Fruit fly (Drosophila melanogaster) whole organism, embryonic: ENCODE measurements around the gene CG10298.

Experiments
- Atf3 ChIP-seq: fragments of 200-800 bp; sonication (Bioruptor generic); optimal IDR thresholded peaks from 3 replicates; lab custom pipeline; 2016; ENCODE audit warnings: missing biosample characterization, missing genetic modification characterization
- CG1024 ChIP-seq: fragments of 200-800 bp; sonication (Bioruptor generic); IDR thresholded peaks from 2 replicates; pipeline ENCODE4 v1.3.6; 2022; ENCODE audit warnings: missing biosample characterization, missing genetic modification characterization
- CG10274 ChIP-seq: fragments of 200-800 bp; sonication (Bioruptor generic); optimal IDR thresholded peaks from 3 replicates; lab custom pipeline; 2017; ENCODE audit warnings: missing biosample characterization, mild to moderate bottlenecking, missing genetic modification characterization
- CG11085 ChIP-seq: fragments of 200-800 bp; sonication (Bioruptor generic); IDR thresholded peaks from 2 replicates; pipeline ENCODE4 v1.3.6; 2022; ENCODE audit warnings: missing biosample characterization, missing genetic modification characterization
- CG11093 ChIP-seq: fragments of 200-800 bp; sonication (Bioruptor generic); IDR thresholded peaks from 3 replicates; pipeline ENCODE4 v1.3.6; 2022; ENCODE audit warnings: missing biosample characterization, missing genetic modification characterization
- CG11723 ChIP-seq: fragments of 200-800 bp; sonication (Bioruptor generic); optimal IDR thresholded peaks from 2 replicates; lab custom pipeline; 2017; ENCODE audit warnings: missing biosample characterization, mild to moderate bottlenecking, missing genetic modification characterization
- CG12942 ChIP-seq: fragments of 200-800 bp; sonication (Bioruptor generic); optimal IDR thresholded peaks from 3 replicates; lab custom pipeline; 2016; ENCODE audit warnings: missing biosample characterization, missing genetic modification characterization
- CG14014 ChIP-seq: fragments of 200-800 bp; sonication (Bioruptor generic); IDR thresholded peaks from 2 replicates; pipeline ENCODE4 v1.3.6; 2022; ENCODE audit warnings: missing biosample characterization, missing genetic modification characterization
- CG18599 ChIP-seq: fragments of 200-800 bp; sonication (Bioruptor generic); optimal IDR thresholded peaks from 3 replicates; lab custom pipeline; 2017; ENCODE audit warnings: missing biosample characterization, missing genetic modification characterization, mild to moderate bottlenecking, moderate library complexity, missing genetic modification reagents
- CG2129 ChIP-seq: fragments of 200-800 bp; sonication (Bioruptor generic); IDR thresholded peaks from 2 replicates; pipeline ENCODE4 v1.3.6; 2022; ENCODE audit warnings: missing biosample characterization, missing genetic modification characterization; ENCODE audit not compliant: partially characterized antibody
- CG32767 ChIP-seq: fragments of 200-800 bp; sonication (Bioruptor generic); IDR thresholded peaks from 2 replicates; pipeline ENCODE4 v1.3.6; 2022; ENCODE audit warnings: missing biosample characterization, missing genetic modification characterization
- CG3847 ChIP-seq: fragments of 200-800 bp; sonication (Bioruptor generic); IDR thresholded peaks from 2 replicates; pipeline ENCODE4 v1.3.6; 2022; ENCODE audit warnings: missing biosample characterization, missing genetic modification characterization
- CG4282 ChIP-seq: fragments of 200-800 bp; sonication (Bioruptor generic); optimal IDR thresholded peaks from 2 replicates; lab custom pipeline; 2016; ENCODE audit warnings: missing biosample characterization, missing genetic modification characterization
- CG4424 ChIP-seq: fragments of 200-800 bp; sonication (Bioruptor generic); optimal IDR thresholded peaks from 3 replicates; lab custom pipeline; 2016; ENCODE audit warnings: missing biosample characterization, missing genetic modification characterization
- CG8089 ChIP-seq: fragments of 200-800 bp; sonication (Bioruptor generic); optimal IDR thresholded peaks from 3 replicates; lab custom pipeline; 2016; ENCODE audit warnings: missing biosample characterization, missing genetic modification characterization
- Chrac-16 ChIP-seq: fragments of 200-800 bp; sonication (Bioruptor generic); optimal IDR thresholded peaks from 3 replicates; lab custom pipeline; 2016; ENCODE audit warnings: missing biosample characterization, missing genetic modification characterization
- Hmx ChIP-seq: fragments of 200-800 bp; sonication (Bioruptor generic); optimal IDR thresholded peaks from 2 replicates; lab custom pipeline; 2016; ENCODE audit warnings: missing biosample characterization, missing genetic modification characterization
- Lhr ChIP-seq: fragments of 200-800 bp; sonication (Bioruptor generic); optimal IDR thresholded peaks from 3 replicates; lab custom pipeline; 2017; ENCODE audit warnings: mild to moderate bottlenecking, missing biosample characterization, missing genetic modification reagents, missing genetic modification characterization
- Mad ChIP-seq: fragments of 200-800 bp; sonication (Bioruptor generic); optimal IDR thresholded peaks from 2 replicates; lab custom pipeline; 2016; ENCODE audit warnings: missing biosample characterization, missing genetic modification characterization
- Med ChIP-seq: fragments of 200-800 bp; sonication (Bioruptor generic); peaks from one replicate; lab custom pipeline; 2016; ENCODE audit warnings: missing biosample characterization, missing genetic modification characterization, mild to moderate bottlenecking, inconsistent platforms, moderate library complexity
- NfI ChIP-seq: fragments of 200-800 bp; sonication (Bioruptor generic); optimal IDR thresholded peaks from 3 replicates; lab custom pipeline; 2018; ENCODE audit warnings: missing biosample characterization, mild to moderate bottlenecking, missing genetic modification characterization, moderate library complexity
- Optix ChIP-seq: fragments of 200-800 bp; sonication (Bioruptor generic); IDR thresholded peaks from 3 replicates; pipeline ENCODE4 v1.3.6; 2022; ENCODE audit warnings: missing biosample characterization, missing genetic modification characterization
- Ravus ChIP-seq: fragments of 200-800 bp; sonication (Bioruptor generic); IDR thresholded peaks from 2 replicates; pipeline ENCODE4 v1.3.6; 2022; ENCODE audit warnings: missing biosample characterization, missing genetic modification characterization
- Six4 ChIP-seq: fragments of 200-800 bp; sonication (Bioruptor generic); optimal IDR thresholded peaks from 2 replicates; lab custom pipeline; 2016; ENCODE audit warnings: missing biosample characterization, missing genetic modification characterization
- Sox100B ChIP-seq: fragments of 200-800 bp; sonication (Bioruptor generic); optimal IDR thresholded peaks from 3 replicates; lab custom pipeline; 2018; ENCODE audit warnings: missing biosample characterization, mild to moderate bottlenecking, missing genetic modification characterization
- Usf ChIP-seq: fragments of 200-800 bp; sonication (Bioruptor generic); optimal IDR thresholded peaks from 2 replicates; lab custom pipeline; 2017; ENCODE audit warnings: missing genotype, missing biosample characterization, missing genetic modification characterization
- ara ChIP-seq: fragments of 200-800 bp; sonication (Bioruptor generic); IDR thresholded peaks from 2 replicates; pipeline ENCODE4 v1.3.6; 2022; ENCODE audit warnings: missing biosample characterization, missing genetic modification characterization
- cas ChIP-seq: fragments of 200-800 bp; sonication (Bioruptor generic); IDR thresholded peaks from 2 replicates; pipeline ENCODE4 v1.3.6; 2022; ENCODE audit warnings: missing biosample characterization, missing genetic modification characterization
- ci ChIP-seq: fragments of 200-800 bp; sonication (Bioruptor generic); IDR thresholded peaks from 3 replicates; pipeline ENCODE4 v1.3.6; 2022; ENCODE audit warnings: missing biosample characterization, missing genetic modification characterization
- corto ChIP-seq: fragments of 200-800 bp; sonication (Bioruptor generic); optimal IDR thresholded peaks from 2 replicates; lab custom pipeline; 2016; ENCODE audit warnings: missing biosample characterization, mild to moderate bottlenecking, missing genetic modification characterization, moderate library complexity
- crp ChIP-seq, 2 experiments: fragments of 200-800 bp; sonication (Bioruptor generic); optimal IDR thresholded peaks; 2 replicates in 1 of 2; 3 replicates in 1 of 2; lab custom pipeline; 2017; ENCODE audit warnings: missing biosample characterization in 2 of 2, missing genetic modification characterization in 2 of 2, mild to moderate bottlenecking in 1 of 2, moderate library complexity in 1 of 2
- dan ChIP-seq: fragments of 200-800 bp; sonication (Bioruptor generic); IDR thresholded peaks from 2 replicates; pipeline ENCODE4 v1.3.6; 2022; ENCODE audit warnings: missing biosample characterization, missing genetic modification characterization
- danr ChIP-seq: fragments of 200-800 bp; sonication (Bioruptor generic); IDR thresholded peaks from 2 replicates; pipeline ENCODE4 v1.3.6; 2022; ENCODE audit warnings: missing biosample characterization, missing genetic modification characterization
- ewg ChIP-seq: fragments of 200-800 bp; sonication (Bioruptor generic); optimal IDR thresholded peaks from 3 replicates; lab custom pipeline; 2017; ENCODE audit warnings: mild to moderate bottlenecking, missing biosample characterization, missing genetic modification reagents, missing genetic modification characterization
- fd102C ChIP-seq: fragments of 200-800 bp; sonication (Bioruptor generic); optimal IDR thresholded peaks from 2 replicates; lab custom pipeline; 2018; ENCODE audit warnings: missing biosample characterization, mild to moderate bottlenecking, missing genetic modification characterization, moderate library complexity
- gcm2 ChIP-seq: fragments of 200-800 bp; sonication (Bioruptor generic); optimal IDR thresholded peaks from 2 replicates; lab custom pipeline; 2016; ENCODE audit warnings: missing biosample characterization, missing genetic modification characterization
- klu ChIP-seq: fragments of 200-800 bp; sonication (Bioruptor generic); IDR thresholded peaks from 2 replicates; pipeline ENCODE4 v1.3.6; 2022; ENCODE audit warnings: missing biosample characterization, missing genetic modification characterization
- lab ChIP-seq: fragments of 200-800 bp; sonication (Bioruptor generic); optimal IDR thresholded peaks from 3 replicates; lab custom pipeline; 2017; ENCODE audit warnings: missing biosample characterization, missing genetic modification characterization, mild to moderate bottlenecking, moderate library complexity, missing genetic modification reagents
- mam ChIP-seq: fragments of 200-800 bp; sonication (Bioruptor generic); optimal IDR thresholded peaks from 3 replicates; lab custom pipeline; 2016; ENCODE audit warnings: missing biosample characterization, missing genetic modification characterization
- onecut ChIP-seq: fragments of 200-800 bp; sonication (Bioruptor generic); IDR thresholded peaks from 2 replicates; pipeline ENCODE4 v1.3.6; 2022; ENCODE audit warnings: missing biosample characterization, missing genetic modification characterization
- pan ChIP-seq, 4 experiments: fragments of >200 bp in 3 of 4; fragments of 200-800 bp in 1 of 4; sonication (Bioruptor generic) in 1 of 4; optimal IDR thresholded peaks in 3 of 4; IDR thresholded peaks in 1 of 4; 2 replicates each; pipeline versions ENCODE4 v1.3.6 to Lab custom; 2017 to 2022; ENCODE audit warnings: missing biosample characterization in 2 of 4, missing genetic modification characterization in 2 of 4, mixed read lengths in 1 of 4
- schlank ChIP-seq: fragments of 200-800 bp; sonication (Bioruptor generic); optimal IDR thresholded peaks from 2 replicates; lab custom pipeline; 2018; ENCODE audit warnings: missing biosample characterization, mild to moderate bottlenecking, missing genetic modification characterization
- scrt ChIP-seq: fragments of 200-800 bp; sonication (Bioruptor generic); optimal IDR thresholded peaks from 2 replicates; lab custom pipeline; 2018; ENCODE audit warnings: missing biosample characterization, mild to moderate bottlenecking, missing genetic modification characterization, moderate library complexity
- sr ChIP-seq: fragments of 200-800 bp; sonication (Bioruptor generic); IDR thresholded peaks from 3 replicates; pipeline ENCODE4 v1.3.6; 2022; ENCODE audit warnings: missing biosample characterization, missing genetic modification characterization
- tin ChIP-seq: fragments of 200-800 bp; sonication (Bioruptor generic); optimal IDR thresholded peaks from 3 replicates; lab custom pipeline; 2016; ENCODE audit warnings: missing biosample characterization, missing genetic modification characterization
- vvl ChIP-seq: fragments of 200-800 bp; sonication (Bioruptor generic); IDR thresholded peaks from 2 replicates; pipeline ENCODE4 v1.3.6; 2022; ENCODE audit warnings: missing biosample characterization, missing genetic modification characterization
- wek ChIP-seq: fragments of 200-800 bp; sonication (Bioruptor generic); optimal IDR thresholded peaks from 3 replicates; lab custom pipeline; 2018; ENCODE audit warnings: missing biosample characterization, mild to moderate bottlenecking, missing genetic modification characterization, moderate library complexity
- yki ChIP-seq: fragments of >200 bp; optimal IDR thresholded peaks from 3 replicates; lab custom pipeline; 2018
- z ChIP-seq: fragments of 200-800 bp; sonication (Bioruptor generic); IDR thresholded peaks from 3 replicates; pipeline ENCODE4 v1.3.6; 2022; ENCODE audit warnings: missing biosample characterization, missing genetic modification characterization
- zfh1 ChIP-seq: fragments of 200-800 bp; sonication (Bioruptor generic); IDR thresholded peaks from 3 replicates; pipeline ENCODE4 v1.3.6; 2022; ENCODE audit warnings: missing biosample characterization, missing genetic modification characterization

Gene CG10298

DNA sequence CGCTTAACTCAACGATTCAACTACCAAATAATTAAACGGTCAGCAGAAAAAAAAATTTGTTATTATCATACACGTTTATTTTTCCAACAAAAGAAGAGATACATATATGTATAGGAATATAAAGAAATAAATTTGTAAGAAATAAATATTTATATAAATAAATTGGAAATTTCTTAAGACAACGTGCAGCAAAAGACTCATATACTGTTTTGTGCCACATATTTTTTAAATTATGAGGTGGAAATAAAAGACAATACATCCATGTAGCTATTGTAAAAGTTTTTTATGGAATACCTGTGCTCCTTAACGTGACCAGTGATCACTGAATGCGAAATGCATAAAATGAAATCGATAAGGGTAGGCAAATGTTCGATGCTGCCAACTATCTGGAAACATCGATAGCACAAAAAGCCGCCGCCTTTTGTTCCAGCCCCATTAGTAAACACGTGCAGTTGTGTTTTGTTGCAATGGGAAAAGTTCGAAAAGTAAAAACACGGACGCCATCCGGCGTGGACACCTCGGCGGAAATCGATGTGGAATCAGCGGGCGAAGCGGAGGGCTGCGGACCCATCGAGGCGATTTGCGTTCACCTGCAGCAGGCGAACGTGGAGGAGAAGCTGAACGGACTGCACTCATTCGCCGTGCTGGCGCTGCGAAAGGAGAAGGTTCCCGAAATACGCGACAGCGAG, 25.9 kb downstream of the CG10298 start, which contains the start of gene CG10286 (continued):
- TF ChIP-seq Hmx (GFP tag; lab: Kevin White, UChicago) (no peak), sr (GFP tag; lab: Robert Waterston, UW) (no peak), onecut (GFP tag; lab: Robert Waterston, UW) (peak; percentile 57), CG8089 (GFP tag; lab: Kevin White, UChicago) (no peak), CG10274 (no peak), klu (no peak), Mad (GFP tag; lab: Kevin White, UChicago) (no peak), Usf (GFP tag; lab: Kevin White, UChicago) (no peak), Sox100B (GFP tag; lab: Kevin White, UChicago) (no peak), CG11085 (GFP tag; lab: Robert Waterston, UW) (no peak), mam (GFP tag; lab: Kevin White, UChicago) (no peak), CG3847 (GFP tag; lab: Robert Waterston, UW) (peak; percentile 29; the same call in 1 of the 2 replicates), ara (GFP tag; lab: Robert Waterston, UW) (no peak), CG4424 (GFP tag; lab: Kevin White, UChicago) (no peak), Ravus (GFP tag; lab: Robert Waterston, UW) (no peak), CG11093 (GFP tag; lab: Robert Waterston, UW) (no peak; the same call in 2 of the 3 replicates), schlank (tag; lab: Kevin White, UChicago) (no peak), ci (GFP tag; lab: Robert Waterston, UW) (no peak; the same call in 2 of the 3 replicates), ewg (no peak), lab (peak; percentile 53), CG18599 (GFP tag; lab: Kevin White, UChicago) (peak; percentile 36), CG12942 (GFP tag; lab: Kevin White, UChicago) (no peak), crp (GFP tag; optimal IDR thresholded peaks at IDR 0.05; lab: Kevin White, UChicago) (no peak), NfI (GFP tag; lab: Kevin White, UChicago) (peak; percentile 5), Atf3 (no peak), fd102C (no peak), scrt (GFP tag; lab: Kevin White, UChicago) (peak; percentile 25), tin (GFP tag; lab: Kevin White, UChicago) (no peak), dan (no peak), pan (optimal IDR thresholded peaks at IDR 0.05; lab: Kevin White, UChicago) (no peak), pan (GFP tag; optimal IDR thresholded peaks at IDR 0.05 in 1 of 2, IDR thresholded peaks at IDR 0.05 in 1 of 2) (no peak), CG1024 (GFP tag; lab: Robert Waterston, UW) (peak; percentile 62; the same call in 1 of the 2 replicates), vvl (GFP tag; lab: Robert Waterston, UW) (peak; percentile 72), CG11723 (GFP tag; lab: Kevin White, UChicago) (no peak), yki (no peak), corto (GFP tag; lab: Kevin White, UChicago) (no peak), wek (GFP tag; lab: Kevin White, UChicago) (peak; percentile 77), cas (GFP tag; lab: Robert Waterston, UW) (no peak), Six4 (GFP tag; lab: Kevin White, UChicago) (peak; percentile 7), Lhr (no peak), Med (GFP tag; lab: Kevin White, UChicago) (peak; percentile 82), CG32767 (no peak), danr (GFP tag; lab: Robert Waterston, UW) (no peak), z (GFP tag; lab: Robert Waterston, UW) (no peak), Chrac-16 (GFP tag; lab: Kevin White, UChicago) (no peak), CG4282 (GFP tag; lab: Kevin White, UChicago) (no peak), gcm2 (GFP tag; lab: Kevin White, UChicago) (no peak), CG2129 (GFP tag; lab: Robert Waterston, UW) (0 out of 2 replicates have a peak, but pooled peaks have one; percentile 16), Optix (GFP tag; lab: Robert Waterston, UW) (no peak), CG14014 (GFP tag; lab: Robert Waterston, UW) (peak; percentile 32; the same call in 1 of the 2 replicates), zfh1 (GFP tag; lab: Robert Waterston, UW) (0 out of 3 replicates have a peak, but pooled peaks have one; percentile 33)
